Worm (Caenorhabditis elegans): Measurements from ENCODE around the gene F18E3.10.

Gene F18E3.10

ce11 chrV:7432441-7433146 lies 8.4 kb upstream of the F18E3.10 start (continued):
- TF ChIP-seq ZK185.1 (tag; optimal IDR thresholded peaks at IDR 0.05; ENCODE audit: poor library complexity, severe bottlenecking) (peak; percentile 17), F55B11.4 (tag; optimal IDR thresholded peaks at IDR 0.05; ENCODE audit: borderline replicate concordance, insufficient read depth) (no peak), F10E7.11 (tag; optimal IDR thresholded peaks at IDR 0.05) (no peak), ztf-26 (tag; optimal IDR thresholded peaks at IDR 0.05) (peak; percentile 40), snpc-4 (GFP tag; optimal IDR thresholded peaks at IDR 0.05) (no peak), snpc-4 (tag; optimal IDR thresholded peaks at IDR 0.05) (no peak), C06A6.2 (GFP tag; conservative IDR thresholded peaks at IDR 0.05) (peak; percentile 59), cebp-2 (GFP tag; IDR thresholded peaks at IDR 0.05) (no peak), ztf-22 (GFP tag; optimal IDR thresholded peaks at IDR 0.05) (peak; percentile 63), bed-1 (GFP tag; IDR thresholded peaks at IDR 0.05) (no peak), rec-8 (tag; optimal IDR thresholded peaks at IDR 0.05) (no peak), pha-4 (tag; optimal IDR thresholded peaks at IDR 0.05) (peak; percentile 83), F52B5.7 (tag; optimal IDR thresholded peaks at IDR 0.05) (peak; percentile 96), Y67H2A.10 (GFP tag; conservative IDR thresholded peaks at IDR 0.05) (no peak), somi-1 (GFP tag; optimal IDR thresholded peaks at IDR 0.05) (no peak), madf-10 (tag; optimal IDR thresholded peaks at IDR 0.05) (peak; percentile 82), ztf-18 (tag; optimal IDR thresholded peaks at IDR 0.05) (no peak), snpc-1.3 (tag; optimal IDR thresholded peaks at IDR 0.05; ENCODE audit: insufficient read depth) (no peak), lsl-1 (GFP tag; optimal IDR thresholded peaks at IDR 0.05) (no peak), repo-1 (tag; optimal IDR thresholded peaks at IDR 0.05) (peak; percentile 78), lin-26 (GFP tag; IDR thresholded peaks at IDR 0.05) (no peak; the same call in 1 of the 2 replicates), hlh-26 (GFP tag; conservative IDR thresholded peaks at IDR 0.05) (no peak), ztf-28 (GFP tag; IDR thresholded peaks at IDR 0.05) (no peak), bed-2 (GFP tag; IDR thresholded peaks at IDR 0.05) (no peak), ets-4 (GFP tag; optimal IDR thresholded peaks at IDR 0.05) (peak; percentile 63), lsy-27 (tag; optimal IDR thresholded peaks at IDR 0.05; ENCODE audit: borderline replicate concordance, insufficient read depth) (no peak), mel-28 (tag; optimal IDR thresholded peaks at IDR 0.05; ENCODE audit: borderline replicate concordance) (no peak), Y79H2A.3 (GFP tag; conservative IDR thresholded peaks at IDR 0.05) (no peak), zfh-2 (GFP tag; conservative IDR thresholded peaks at IDR 0.05) (no peak), B0261.1 (tag; optimal IDR thresholded peaks at IDR 0.05) (no peak), tbp1 (GFP tag; optimal IDR thresholded peaks at IDR 0.05) (peak; percentile 38), nfyb-1 (GFP tag; IDR thresholded peaks at IDR 0.05) (peak; percentile 79), madf-8 (GFP tag; conservative IDR thresholded peaks at IDR 0.05) (no peak), unc-130 (GFP tag; optimal IDR thresholded peaks at IDR 0.05) (no peak), efl-1 (GFP tag; optimal IDR thresholded peaks at IDR 0.05) (no peak), B0019.2 (GFP tag; conservative IDR thresholded peaks at IDR 0.05) (no peak), Y56A3A.18 (GFP tag; IDR thresholded peaks at IDR 0.05) (peak; percentile 56), nfya-2 (GFP tag; IDR thresholded peaks at IDR 0.05) (0 out of 2 replicates have a peak, but pooled peaks have one; percentile 38), hmg-1.2 (GFP tag; IDR thresholded peaks at IDR 0.05) (peak; percentile 18; the same call in 1 of the 2 replicates), hsf-1 (GFP tag; IDR thresholded peaks at IDR 0.05) (no peak), lag-1 (GFP tag; IDR thresholded peaks at IDR 0.05) (no peak), F22D6.2 (tag; optimal IDR thresholded peaks at IDR 0.05) (no peak), D2030.7 (GFP tag; IDR thresholded peaks at IDR 0.05) (no peak), F39B2.1 (GFP tag; IDR thresholded peaks at IDR 0.05) (no peak), ceh-58 (GFP tag; IDR thresholded peaks at IDR 0.05) (no peak), rcor-1 (GFP tag; IDR thresholded peaks at IDR 0.05) (no peak), ceh-40 (GFP tag; IDR thresholded peaks at IDR 0.05) (0 out of 2 replicates have a peak, but pooled peaks have one; percentile 6)
